Fruit fly (Drosophila melanogaster): ENCODE measurements around the gene B9d1.

The B9d1 gene

dm6 chr3R:15475973-15476692 is 5.6 kb upstream of the B9d1 start, which contains the start of gene AdamTS-A (continued):
- TF ChIP-seq CG8359 (GFP tag; optimal IDR thresholded peaks at IDR 0.05; ENCODE audit: borderline replicate concordance) (no peak), CG7839 (tag; optimal IDR thresholded peaks at IDR 0.05) (no peak), maf-S (GFP tag; optimal IDR thresholded peaks at IDR 0.05) (no peak), sens-2 (GFP tag; IDR thresholded peaks at IDR 0.05) (0 out of 2 replicates have a peak, but pooled peaks have one; percentile 4), CG8388 (GFP tag; optimal IDR thresholded peaks at IDR 0.05) (no peak), Ptx1 (GFP tag; IDR thresholded peaks at IDR 0.05) (no peak), jing (GFP tag; optimal IDR thresholded peaks at IDR 0.05) (no peak), Hand (GFP tag; optimal IDR thresholded peaks at IDR 0.05) (no peak), sob (GFP tag; IDR thresholded peaks at IDR 0.05) (0 out of 2 replicates have a peak, but pooled peaks have one; percentile 20), lab (GFP tag; optimal IDR thresholded peaks at IDR 0.05) (peak; percentile 2), Scr (GFP tag; IDR thresholded peaks at IDR 0.05; ENCODE audit: partially characterized antibody) (peak; percentile 22; the same call in 1 of the 2 replicates), Bgb (GFP tag; IDR thresholded peaks at IDR 0.05; ENCODE audit: partially characterized antibody) (no peak), gt (GFP tag; IDR thresholded peaks at IDR 0.05) (no peak), CG16779 (GFP tag; IDR thresholded peaks at IDR 0.05) (no peak), schlank (tag; optimal IDR thresholded peaks at IDR 0.05) (no peak), yki (optimal IDR thresholded peaks at IDR 0.05) (peak; percentile 53), gsb-n (tag; optimal IDR thresholded peaks at IDR 0.05) (no peak), org-1 (GFP tag; optimal IDR thresholded peaks at IDR 0.05) (no peak), CG9437 (GFP tag; optimal IDR thresholded peaks at IDR 0.05) (no peak), cg (GFP tag; optimal IDR thresholded peaks at IDR 0.05) (peak; percentile 0), pho (GFP tag; optimal IDR thresholded peaks at IDR 0.05) (no peak), CG6689 (GFP tag; IDR thresholded peaks at IDR 0.05) (no peak), sug (tag; optimal IDR thresholded peaks at IDR 0.05) (no peak), lbe (GFP tag; optimal IDR thresholded peaks at IDR 0.05) (peak; percentile 0), D19A (tag; optimal IDR thresholded peaks at IDR 0.05) (no peak), CG5180 (GFP tag; optimal IDR thresholded peaks at IDR 0.05) (peak; percentile 83), CG2129 (GFP tag; IDR thresholded peaks at IDR 0.05; ENCODE audit: partially characterized antibody) (no peak), Meics (GFP tag; optimal IDR thresholded peaks at IDR 0.05) (no peak), amos (GFP tag; IDR thresholded peaks at IDR 0.05; ENCODE audit: partially characterized antibody) (peak; percentile 30; the same call in 1 of the 2 replicates), Adf1 (GFP tag; IDR thresholded peaks at IDR 0.05) (no peak; the same call in 1 of the 2 replicates), Rfx (GFP tag; IDR thresholded peaks at IDR 0.05) (peak; percentile 16; the same call in 1 of the 2 replicates), CG17912 (GFP tag; optimal IDR thresholded peaks at IDR 0.05) (no peak), CG9215 (GFP tag; IDR thresholded peaks at IDR 0.05) (no peak), Med (GFP tag) (peak; percentile 20), mirr (GFP tag; optimal IDR thresholded peaks at IDR 0.05) (peak; percentile 1), Max (GFP tag; optimal IDR thresholded peaks at IDR 0.05) (no peak), CG11723 (GFP tag; optimal IDR thresholded peaks at IDR 0.05) (no peak), chm (GFP tag; IDR thresholded peaks at IDR 0.05) (peak; percentile 51; the same call in 1 of the 2 replicates), CG10543 (GFP tag; optimal IDR thresholded peaks at IDR 0.05) (peak; percentile 75), cwo (GFP tag; optimal IDR thresholded peaks at IDR 0.05) (peak; percentile 0), Ravus (GFP tag; IDR thresholded peaks at IDR 0.05) (no peak), Jarid2 (GFP tag; optimal IDR thresholded peaks at IDR 0.05) (peak; percentile 80), Mrtf (GFP tag; IDR thresholded peaks at IDR 0.05) (no peak), Stat92E (GFP tag; optimal IDR thresholded peaks at IDR 0.05) (no peak), CG17359 (tag; optimal IDR thresholded peaks at IDR 0.05) (no peak), Dek (tag; optimal IDR thresholded peaks at IDR 0.05) (no peak), Trl (optimal IDR thresholded peaks at IDR 0.05) (peak; percentile 77 to 82), Trl (GFP tag; optimal IDR thresholded peaks at IDR 0.05) (no peak)
